Worm (Caenorhabditis elegans) whole organism, L3 larva: ENCODE data around the gene emb-1.

Experiments
- R02D3.7 ChIP-seq: fragments of 150-350 bp; optimal IDR thresholded peaks from 2 replicates; lab custom pipeline; 2014; ENCODE audit warnings: missing biosample characterization, missing genetic modification characterization
- ZK546.5 ChIP-seq: sonication (generic microtip); optimal IDR thresholded peaks from 2 replicates; lab custom pipeline; 2017; ENCODE audit warnings: missing biosample characterization, missing genetic modification characterization
- aly-2 ChIP-seq: fragments of 150-350 bp; optimal IDR thresholded peaks from 2 replicates; lab custom pipeline; 2014; ENCODE audit warnings: missing biosample characterization, missing genetic modification characterization
- ama-1 ChIP-seq: fragments of 150-350 bp; optimal IDR thresholded peaks from 2 replicates; lab custom pipeline; 2018
- ceh-16 ChIP-seq: sonication (generic microtip); optimal IDR thresholded peaks from 2 replicates; lab custom pipeline; 2017; ENCODE audit warnings: missing biosample characterization, missing genetic modification characterization
- ceh-28 ChIP-seq: fragments of 150-350 bp; optimal IDR thresholded peaks from 2 replicates; lab custom pipeline; 2014; ENCODE audit warnings: missing biosample characterization, missing genetic modification reagents, missing genetic modification characterization
- ceh-82 ChIP-seq: fragments of 150-350 bp; optimal IDR thresholded peaks from 2 replicates; lab custom pipeline; 2014; ENCODE audit warnings: missing biosample characterization, missing genetic modification characterization
- egl-27 ChIP-seq: sonication (generic microtip); optimal IDR thresholded peaks from 4 replicates; lab custom pipeline; 2017; ENCODE audit warnings: missing biosample characterization, missing genetic modification reagents, missing genetic modification characterization
- egl-5 ChIP-seq: fragments of 150-350 bp; optimal IDR thresholded peaks from 2 replicates; lab custom pipeline; 2017; ENCODE audit warnings: missing biosample characterization, missing genetic modification reagents, missing genetic modification characterization, inconsistent platforms
- elt-1 ChIP-seq: fragments of 150-350 bp; optimal IDR thresholded peaks from 2 replicates; lab custom pipeline; 2014; ENCODE audit warnings: missing biosample characterization, missing genetic modification characterization
- elt-2 ChIP-seq: sonication (generic microtip); optimal IDR thresholded peaks from 2 replicates; lab custom pipeline; 2016; ENCODE audit warnings: missing genetic modification reagents, mild to moderate bottlenecking, missing genetic modification characterization, missing compliant biosample characterization
- elt-3 ChIP-seq, 3 experiments: fragments of 150-350 bp in 1 of 3; sonication (generic microtip) in 2 of 3; optimal IDR thresholded peaks; 2 replicates in 2 of 3; 4 replicates in 1 of 3; lab custom pipeline; 2014 to 2017; ENCODE audit warnings: missing biosample characterization in 3 of 3, missing genetic modification characterization in 3 of 3
- eor-1 ChIP-seq, 2 experiments: fragments of 150-350 bp; optimal IDR thresholded peaks; 2 replicates each; lab custom pipeline; 2014 to 2018; ENCODE audit warnings: missing biosample characterization in 2 of 2, missing genetic modification characterization in 2 of 2
- fkh-10 ChIP-seq: sonication (generic microtip); optimal IDR thresholded peaks from 2 replicates; lab custom pipeline; 2017; ENCODE audit warnings: missing biosample characterization, missing genetic modification reagents, missing genetic modification characterization
- fos-1 ChIP-seq: fragments of 150-350 bp; optimal IDR thresholded peaks from 2 replicates; lab custom pipeline; 2014; ENCODE audit warnings: missing biosample characterization, missing genetic modification characterization
- hmg-11 ChIP-seq: sonication (generic microtip); optimal IDR thresholded peaks from 2 replicates; lab custom pipeline; 2016; ENCODE audit warnings: missing genetic modification characterization, missing compliant biosample characterization
- jun-1 ChIP-seq: fragments of 150-350 bp; optimal IDR thresholded peaks from 2 replicates; lab custom pipeline; 2014; ENCODE audit warnings: missing biosample characterization, missing genetic modification reagents, missing genetic modification characterization
- lin-15B ChIP-seq: fragments of 150-350 bp; optimal IDR thresholded peaks from 2 replicates; lab custom pipeline; 2014; ENCODE audit warnings: missing biosample characterization, missing genetic modification characterization
- lin-39 ChIP-seq: fragments of 150-350 bp; optimal IDR thresholded peaks from 2 replicates; lab custom pipeline; 2018; ENCODE audit warnings: missing biosample characterization, missing genetic modification reagents, missing genetic modification characterization
- lsy-12 ChIP-seq: sonication (generic microtip); optimal IDR thresholded peaks from 2 replicates; lab custom pipeline; 2016; ENCODE audit warnings: mild to moderate bottlenecking, missing genetic modification characterization, missing compliant biosample characterization
- mml-1 ChIP-seq: fragments of 150-350 bp; sonication (generic microtip); optimal IDR thresholded peaks from 3 replicates; lab custom pipeline; 2014; ENCODE audit warnings: missing biosample characterization, missing genetic modification characterization
- nfya-1 ChIP-seq: sonication (generic microtip); optimal IDR thresholded peaks from 2 replicates; lab custom pipeline; 2017; ENCODE audit warnings: missing genetic modification characterization, mild to moderate bottlenecking, missing compliant biosample characterization, antibody characterized with exemption, moderate library complexity; ENCODE audit not compliant: insufficient read depth
- nhr-11 ChIP-seq: fragments of 150-350 bp; optimal IDR thresholded peaks from 2 replicates; lab custom pipeline; 2014; ENCODE audit warnings: missing biosample characterization, missing genetic modification characterization
- nhr-23 ChIP-seq: fragments of 150-350 bp; optimal IDR thresholded peaks from 2 replicates; lab custom pipeline; 2014; ENCODE audit warnings: missing biosample characterization, missing genetic modification reagents, missing genetic modification characterization
- nhr-237 ChIP-seq: fragments of 150-350 bp; optimal IDR thresholded peaks from 2 replicates; lab custom pipeline; 2014; ENCODE audit warnings: missing biosample characterization, missing genetic modification characterization
- nhr-25 ChIP-seq: sonication (generic microtip); optimal IDR thresholded peaks from 2 replicates; lab custom pipeline; 2017; ENCODE audit warnings: missing biosample characterization, missing genetic modification characterization
- nhr-28 ChIP-seq: fragments of 150-350 bp; optimal IDR thresholded peaks from 2 replicates; lab custom pipeline; 2014; ENCODE audit warnings: missing biosample characterization, missing genetic modification characterization
- nhr-43 ChIP-seq: sonication (generic microtip); optimal IDR thresholded peaks from 2 replicates; lab custom pipeline; 2016; ENCODE audit warnings: mild to moderate bottlenecking, missing genetic modification characterization, missing compliant biosample characterization; ENCODE audit not compliant: poor library complexity, severe bottlenecking
- nhr-67 ChIP-seq: fragments of 150-350 bp; optimal IDR thresholded peaks from 2 replicates; lab custom pipeline; 2014; ENCODE audit warnings: missing biosample characterization, missing genetic modification characterization
- nhr-76 ChIP-seq: fragments of 150-350 bp; sonication (generic microtip); optimal IDR thresholded peaks from 5 replicates; lab custom pipeline; 2014; ENCODE audit warnings: missing biosample characterization, missing genetic modification characterization
- nhr-77 ChIP-seq: fragments of 150-350 bp; optimal IDR thresholded peaks from 2 replicates; lab custom pipeline; 2014; ENCODE audit warnings: missing biosample characterization, missing genetic modification characterization
- pha-4 ChIP-seq: fragments of 150-350 bp; optimal IDR thresholded peaks from 2 replicates; lab custom pipeline; 2014; ENCODE audit warnings: missing biosample characterization, missing genetic modification reagents, missing genetic modification characterization
- pqm-1 ChIP-seq: fragments of 150-350 bp; optimal IDR thresholded peaks from 2 replicates; lab custom pipeline; 2017; ENCODE audit warnings: missing biosample characterization, missing genetic modification characterization, inconsistent platforms
- sea-2 ChIP-seq: fragments of 150-350 bp; sonication (generic microtip); optimal IDR thresholded peaks from 4 replicates; lab custom pipeline; 2014; ENCODE audit warnings: missing biosample characterization, missing genetic modification reagents, missing genetic modification characterization
- skn-1 ChIP-seq: fragments of 150-350 bp; optimal IDR thresholded peaks from 2 replicates; lab custom pipeline; 2014; ENCODE audit warnings: missing biosample characterization, missing genetic modification characterization
- snpc-4 ChIP-seq: fragments of 150-350 bp; optimal IDR thresholded peaks from 2 replicates; lab custom pipeline; 2014; ENCODE audit warnings: missing biosample characterization, missing genetic modification characterization
- tbx-2 ChIP-seq: sonication (generic microtip); optimal IDR thresholded peaks from 2 replicates; lab custom pipeline; 2016; ENCODE audit warnings: mild to moderate bottlenecking, missing genetic modification characterization, missing compliant biosample characterization
- unc-62 ChIP-seq: fragments of 150-350 bp; sonication (generic microtip); optimal IDR thresholded peaks from 4 replicates; lab custom pipeline; 2014; ENCODE audit warnings: missing biosample characterization, missing genetic modification reagents, missing genetic modification characterization
- ztf-4 ChIP-seq: fragments of 150-350 bp; optimal IDR thresholded peaks from 2 replicates; lab custom pipeline; 2014; ENCODE audit warnings: missing biosample characterization, missing genetic modification characterization

Gene emb-1

ce11 chrIII:5165745-5166144 lies 7.5 kb upstream of the emb-1 start:
- TF ChIP-seq ztf-4 (tag; lab: Kevin White, UChicago) (no peak), nhr-25 (tag; lab: Kevin White, UChicago) (peak; percentile 29), nhr-28 (no peak), fos-1 (no peak), nhr-11 (no peak), nhr-43 (peak; percentile 68)

ce11 chrIII:5169699-5170098 lies 3.5 kb upstream of the emb-1 start, which contains the start of gene ulp-1:
Gene ulp-1 (minus strand): TSS chrIII:5169799.
- no peak for TF ChIP-seq nhr-43
- no peak for TF ChIP-seq hmg-11 (tag; lab: Kevin White, UChicago)
- TF ChIP-seq unc-62 (GFP tag; lab: Kevin White, UChicago): no peak
- no peak for TF ChIP-seq nhr-67
- TF ChIP-seq nhr-25 (tag; lab: Kevin White, UChicago): no peak
- no peak for TF ChIP-seq lin-15B (tag; lab: Kevin White, UChicago)
- TF ChIP-seq ceh-82 (tag; lab: Kevin White, UChicago): no peak
- TF ChIP-seq ceh-16: no peak
- no peak for TF ChIP-seq egl-27 (tag; lab: Kevin White, UChicago)
- no peak for TF ChIP-seq nfya-1 (tag; lab: Kevin White, UChicago)
- no peak for TF ChIP-seq nhr-76 (tag; lab: Kevin White, UChicago)
- TF ChIP-seq, all 47 proteins: peak for 0

ce11 chrIII:5171945-5172344 lies 1.3 kb upstream of the emb-1 start, which contains the start of gene prp-19:
Gene prp-19 (minus strand): TSS chrIII:5172045.
- no peak for TF ChIP-seq pqm-1 (tag; lab: Kevin White, UChicago)
- TF ChIP-seq R02D3.7 (tag; lab: Kevin White, UChicago): no peak
- TF ChIP-seq nhr-237 (tag; lab: Kevin White, UChicago): no peak
- TF ChIP-seq sea-2: no peak
- TF ChIP-seq ZK546.5 (tag; lab: Kevin White, UChicago): no peak
- TF ChIP-seq aly-2 (tag; lab: Kevin White, UChicago): no peak
- TF ChIP-seq lin-15B (tag; lab: Kevin White, UChicago): no peak
- no peak for TF ChIP-seq nhr-23 (tag; lab: Kevin White, UChicago)
- no peak for TF ChIP-seq nhr-77 (tag; lab: Kevin White, UChicago)
- TF ChIP-seq, all 47 proteins: peak for 0

ce11 chrIII:5172470-5172869 lies 769 bp upstream of the emb-1 start, which contains the start of gene K10D2.5:
Gene K10D2.5 (plus strand): TSS chrIII:5172720.
- TF ChIP-seq jun-1 (tag; lab: Kevin White, UChicago) (peak; percentile 49), ceh-28 (tag; lab: Kevin White, UChicago) (peak; percentile 73), ceh-82 (tag; lab: Kevin White, UChicago) (peak; percentile 70), egl-27 (tag; lab: Kevin White, UChicago) (peak; percentile 0), nhr-11 (peak; percentile 74), ama-1 (lab: Kevin White, UChicago) (peak; percentile 46), fkh-10 (GFP tag; lab: Kevin White, UChicago) (peak; percentile 69), lin-15B (tag; lab: Kevin White, UChicago) (peak; percentile 99), pha-4 (tag; lab: Kevin White, UChicago) (peak; percentile 91), R02D3.7 (tag; lab: Kevin White, UChicago) (peak; percentile 84), skn-1 (tag; lab: Kevin White, UChicago) (peak; percentile 79), tbx-2 (tag; lab: Kevin White, UChicago) (peak; percentile 14), nhr-25 (tag; lab: Kevin White, UChicago) (peak; percentile 89), mml-1 (no peak), elt-2 (tag; lab: Kevin White, UChicago) (peak; percentile 55), elt-1 (tag; lab: Kevin White, UChicago) (no peak), fos-1 (no peak), unc-62 (GFP tag; lab: Kevin White, UChicago) (no peak), egl-5 (tag; lab: Kevin White, UChicago) (peak; percentile 74), ztf-4 (tag; lab: Kevin White, UChicago) (no peak), lin-39 (peak; percentile 95), eor-1 (tag; optimal IDR thresholded peaks at IDR 0.05; lab: Kevin White, UChicago) (no peak), nhr-77 (tag; lab: Kevin White, UChicago) (peak; percentile 39), sea-2 (no peak), aly-2 (tag; lab: Kevin White, UChicago) (no peak), lsy-12 (tag; lab: Kevin White, UChicago) (peak; percentile 85), snpc-4 (tag; lab: Kevin White, UChicago) (peak; percentile 89), pqm-1 (tag; lab: Kevin White, UChicago) (peak; percentile 58), elt-3 (tag; optimal IDR thresholded peaks at IDR 0.05; lab: Kevin White, UChicago) (peak in 1 of 3 experiments; percentile 7), nhr-67 (no peak), ZK546.5 (tag; lab: Kevin White, UChicago) (no peak), nhr-43 (peak; percentile 95), nfya-1 (tag; lab: Kevin White, UChicago) (peak; percentile 88), hmg-11 (tag; lab: Kevin White, UChicago) (peak; percentile 44), nhr-23 (tag; lab: Kevin White, UChicago) (peak; percentile 90)
- TF ChIP-seq, all 47 proteins: peak for 25
